Fruit fly (Drosophila melanogaster) whole organism, embryonic: ENCODE measurements around the gene Cka.

Experiments
- CG12155 ChIP-seq: fragments of 200-800 bp; sonication (Bioruptor generic); optimal IDR thresholded peaks from 3 replicates; lab custom pipeline; 2016; ENCODE audit warnings: missing biosample characterization, missing genetic modification characterization
- CG13287 ChIP-seq: fragments of 200-800 bp; sonication (Bioruptor generic); IDR thresholded peaks from 2 replicates; pipeline ENCODE4 v1.3.6; 2022; ENCODE audit warnings: missing biosample characterization, missing genetic modification characterization; ENCODE audit not compliant: partially characterized antibody
- CG14014 ChIP-seq: fragments of 200-800 bp; sonication (Bioruptor generic); IDR thresholded peaks from 2 replicates; pipeline ENCODE4 v1.3.6; 2022; ENCODE audit warnings: missing biosample characterization, missing genetic modification characterization
- CG14860 ChIP-seq: fragments of 200-800 bp; sonication (Bioruptor generic); IDR thresholded peaks from 3 replicates; pipeline ENCODE4 v1.3.6; 2022; ENCODE audit warnings: missing biosample characterization, missing genetic modification characterization; ENCODE audit not compliant: partially characterized antibody
- CG1602 ChIP-seq: fragments of 200-800 bp; sonication (Bioruptor generic); optimal IDR thresholded peaks from 3 replicates; lab custom pipeline; 2016; ENCODE audit warnings: missing biosample characterization, missing genetic modification characterization
- CG16815 ChIP-seq: fragments of 200-800 bp; sonication (Bioruptor generic); optimal IDR thresholded peaks from 3 replicates; lab custom pipeline; 2017; ENCODE audit warnings: missing biosample characterization, mild to moderate bottlenecking, missing genetic modification characterization
- CG18599 ChIP-seq: fragments of 200-800 bp; sonication (Bioruptor generic); optimal IDR thresholded peaks from 3 replicates; lab custom pipeline; 2017; ENCODE audit warnings: missing biosample characterization, missing genetic modification characterization, mild to moderate bottlenecking, moderate library complexity, missing genetic modification reagents
- CG2199 ChIP-seq: fragments of 200-800 bp; sonication (Bioruptor generic); IDR thresholded peaks from 3 replicates; pipeline ENCODE4 v1.3.6; 2022; ENCODE audit warnings: missing biosample characterization, missing genetic modification characterization
- CG2202 ChIP-seq: fragments of 200-800 bp; sonication (Bioruptor generic); optimal IDR thresholded peaks from 2 replicates; lab custom pipeline; 2018; ENCODE audit warnings: missing biosample characterization, mild to moderate bottlenecking, missing genetic modification characterization
- CG31224 ChIP-seq: fragments of 200-800 bp; sonication (Bioruptor generic); IDR thresholded peaks from 2 replicates; pipeline ENCODE4 v1.3.6; 2022; ENCODE audit warnings: missing biosample characterization, missing genetic modification characterization
- CG3281 ChIP-seq: fragments of 200-800 bp; sonication (Bioruptor generic); optimal IDR thresholded peaks from 3 replicates; lab custom pipeline; 2017; ENCODE audit warnings: missing biosample characterization, mild to moderate bottlenecking, missing genetic modification characterization
- CG33213 ChIP-seq: fragments of 200-800 bp; sonication (Bioruptor generic); optimal IDR thresholded peaks from 3 replicates; lab custom pipeline; 2016; ENCODE audit warnings: missing biosample characterization, missing genetic modification characterization
- CG34224 ChIP-seq: fragments of 200-800 bp; sonication (Bioruptor generic); IDR thresholded peaks from 3 replicates; pipeline ENCODE4 v1.3.6; 2022; ENCODE audit warnings: missing biosample characterization, missing genetic modification characterization; ENCODE audit not compliant: partially characterized antibody
- CG6254 ChIP-seq: fragments of 200-800 bp; sonication (Bioruptor generic); optimal IDR thresholded peaks from 3 replicates; lab custom pipeline; 2017; ENCODE audit warnings: mild to moderate bottlenecking, missing biosample characterization, missing genetic modification reagents, missing genetic modification characterization
- CG7963 ChIP-seq: fragments of 200-800 bp; sonication (Bioruptor generic); IDR thresholded peaks from 3 replicates; pipeline ENCODE4 v1.3.6; 2022; ENCODE audit warnings: missing biosample characterization, missing genetic modification characterization; ENCODE audit not compliant: partially characterized antibody
- CG9932 ChIP-seq: fragments of 200-800 bp; sonication (Bioruptor generic); IDR thresholded peaks from 2 replicates; pipeline ENCODE4 v1.3.6; 2022; ENCODE audit warnings: missing biosample characterization, missing genetic modification characterization
- CrebB ChIP-seq: fragments of 200-800 bp; sonication (Bioruptor generic); optimal IDR thresholded peaks from 3 replicates; lab custom pipeline; 2018; ENCODE audit warnings: missing biosample characterization, mild to moderate bottlenecking, missing genetic modification characterization
- Dll ChIP-seq: fragments of 200-800 bp; sonication (Bioruptor generic); IDR thresholded peaks from 4 replicates; pipeline ENCODE4 v1.3.6; 2022; ENCODE audit warnings: missing biosample characterization, missing genetic modification characterization; ENCODE audit not compliant: partially characterized antibody
- Fer3 ChIP-seq: fragments of 200-800 bp; sonication (Bioruptor generic); optimal IDR thresholded peaks from 2 replicates; lab custom pipeline; 2018; ENCODE audit warnings: missing biosample characterization, mild to moderate bottlenecking, missing genetic modification characterization, moderate library complexity
- H2.0 ChIP-seq: fragments of 200-800 bp; sonication (Bioruptor generic); IDR thresholded peaks from 2 replicates; pipeline ENCODE4 v1.3.6; 2022; ENCODE audit warnings: missing biosample characterization, missing genetic modification characterization
- Hr51 ChIP-seq, 2 experiments: fragments of 200-800 bp; sonication (Bioruptor generic); optimal IDR thresholded peaks; 2 replicates in 1 of 2; 3 replicates in 1 of 2; lab custom pipeline; 2016 to 2018; ENCODE audit warnings: missing biosample characterization in 2 of 2, missing genetic modification characterization in 2 of 2, mild to moderate bottlenecking in 1 of 2, moderate library complexity in 1 of 2
- Lim3 ChIP-seq: fragments of 200-800 bp; sonication (Bioruptor generic); IDR thresholded peaks from 2 replicates; pipeline ENCODE4 v1.3.6; 2022; ENCODE audit warnings: missing biosample characterization, missing genetic modification characterization
- Med ChIP-seq: fragments of 200-800 bp; sonication (Bioruptor generic); peaks from one replicate; lab custom pipeline; 2016; ENCODE audit warnings: missing biosample characterization, missing genetic modification characterization, mild to moderate bottlenecking, inconsistent platforms, moderate library complexity
- Pdp1 ChIP-seq, 2 experiments: fragments of 200-800 bp; sonication (Bioruptor generic); optimal IDR thresholded peaks; 3 replicates each; lab custom pipeline; 2016; ENCODE audit warnings: missing biosample characterization in 2 of 2, missing genetic modification characterization in 2 of 2, mild to moderate bottlenecking in 1 of 2, moderate library complexity in 1 of 2
- Scr ChIP-seq: fragments of 200-800 bp; sonication (Bioruptor generic); IDR thresholded peaks from 2 replicates; pipeline ENCODE4 v1.3.6; 2022; ENCODE audit warnings: missing biosample characterization, missing genetic modification characterization; ENCODE audit not compliant: partially characterized antibody
- Sry-δ ChIP-seq: fragments of 200-800 bp; sonication (Bioruptor generic); optimal IDR thresholded peaks from 2 replicates; lab custom pipeline; 2016; ENCODE audit warnings: missing biosample characterization, missing genetic modification characterization
- Ssrp ChIP-seq: fragments of 200-800 bp; sonication (Bioruptor generic); optimal IDR thresholded peaks from 2 replicates; lab custom pipeline; 2018; ENCODE audit warnings: missing biosample characterization, mild to moderate bottlenecking, missing genetic modification characterization, moderate library complexity
- ac ChIP-seq: fragments of 200-800 bp; sonication (Bioruptor generic); optimal IDR thresholded peaks from 3 replicates; lab custom pipeline; 2017; ENCODE audit warnings: missing biosample characterization, mild to moderate bottlenecking, missing genetic modification characterization
- amos ChIP-seq: fragments of 200-800 bp; sonication (Bioruptor generic); IDR thresholded peaks from 2 replicates; pipeline ENCODE4 v1.3.6; 2022; ENCODE audit warnings: missing biosample characterization, missing genetic modification characterization; ENCODE audit not compliant: partially characterized antibody
- bbx ChIP-seq: fragments of 200-800 bp; sonication (Bioruptor generic); IDR thresholded peaks from 2 replicates; pipeline ENCODE4 v1.3.6; 2022; ENCODE audit warnings: missing biosample characterization, missing genetic modification characterization; ENCODE audit not compliant: partially characterized antibody
- chn ChIP-seq: fragments of 200-800 bp; sonication (Bioruptor generic); optimal IDR thresholded peaks from 2 replicates; lab custom pipeline; 2016; ENCODE audit warnings: missing biosample characterization, missing genetic modification characterization
- crol ChIP-seq: fragments of 200-800 bp; sonication (Bioruptor generic); IDR thresholded peaks from 2 replicates; pipeline ENCODE4 v1.3.6; 2022; ENCODE audit warnings: missing biosample characterization, missing genetic modification characterization
- gcm ChIP-seq: fragments of 200-800 bp; sonication (Bioruptor generic); optimal IDR thresholded peaks from 2 replicates; lab custom pipeline; 2019; ENCODE audit warnings: missing biosample characterization, mild to moderate bottlenecking, missing genetic modification characterization, moderate library complexity
- gro ChIP-seq: fragments of 200-800 bp; sonication (Bioruptor generic); optimal IDR thresholded peaks from 2 replicates; lab custom pipeline; 2016; ENCODE audit warnings: missing biosample characterization, missing genetic modification characterization
- hbn ChIP-seq: fragments of 200-800 bp; sonication (Bioruptor generic); IDR thresholded peaks from 2 replicates; pipeline ENCODE4 v1.3.6; 2022; ENCODE audit warnings: missing biosample characterization, missing genetic modification characterization; ENCODE audit not compliant: partially characterized antibody
- inv ChIP-seq: fragments of 200-800 bp; sonication (Bioruptor generic); IDR thresholded peaks from 2 replicates; pipeline ENCODE4 v1.3.6; 2022; ENCODE audit warnings: missing biosample characterization, missing genetic modification characterization; ENCODE audit not compliant: partially characterized antibody
- jigr1 ChIP-seq: fragments of 200-800 bp; sonication (Bioruptor generic); IDR thresholded peaks from 3 replicates; pipeline ENCODE4 v1.3.6; 2022; ENCODE audit warnings: missing biosample characterization, missing genetic modification characterization
- knrl ChIP-seq: fragments of 200-800 bp; sonication (Bioruptor generic); IDR thresholded peaks from 3 replicates; pipeline ENCODE4 v1.3.6; 2022; ENCODE audit warnings: missing biosample characterization, missing genetic modification characterization; ENCODE audit not compliant: partially characterized antibody
- mld ChIP-seq: fragments of 200-800 bp; sonication (Bioruptor generic); IDR thresholded peaks from 3 replicates; pipeline ENCODE4 v1.3.6; 2022; ENCODE audit warnings: missing biosample characterization, missing genetic modification characterization; ENCODE audit not compliant: partially characterized antibody
- onecut ChIP-seq: fragments of 200-800 bp; sonication (Bioruptor generic); IDR thresholded peaks from 2 replicates; pipeline ENCODE4 v1.3.6; 2022; ENCODE audit warnings: missing biosample characterization, missing genetic modification characterization
- sd ChIP-seq: fragments of 200-800 bp; sonication (Bioruptor generic); optimal IDR thresholded peaks from 3 replicates; lab custom pipeline; 2018; ENCODE audit warnings: missing biosample characterization, mild to moderate bottlenecking, missing genetic modification characterization, moderate library complexity
- sima ChIP-seq: fragments of 200-800 bp; sonication (Bioruptor generic); optimal IDR thresholded peaks from 2 replicates; lab custom pipeline; 2016; ENCODE audit warnings: missing biosample characterization, missing genetic modification characterization
- sob ChIP-seq: fragments of 200-800 bp; sonication (Bioruptor generic); IDR thresholded peaks from 2 replicates; pipeline ENCODE4 v1.3.6; 2022; ENCODE audit warnings: missing biosample characterization, missing genetic modification characterization
- stc ChIP-seq: fragments of 200-800 bp; sonication (Bioruptor generic); IDR thresholded peaks from 2 replicates; pipeline ENCODE4 v1.3.6; 2022; ENCODE audit warnings: missing biosample characterization, missing genetic modification characterization
- tna ChIP-seq: fragments of 200-800 bp; sonication (Bioruptor generic); IDR thresholded peaks from 2 replicates; pipeline ENCODE4 v1.3.6; 2022; ENCODE audit warnings: missing biosample characterization, missing genetic modification characterization; ENCODE audit not compliant: partially characterized antibody
- unc-4 ChIP-seq: fragments of 200-800 bp; sonication (Bioruptor generic); IDR thresholded peaks from 2 replicates; pipeline ENCODE4 v1.3.6; 2022; ENCODE audit warnings: missing biosample characterization, missing genetic modification characterization; ENCODE audit not compliant: partially characterized antibody
- unpg ChIP-seq: fragments of 200-800 bp; sonication (Bioruptor generic); optimal IDR thresholded peaks from 3 replicates; lab custom pipeline; 2018; ENCODE audit warnings: missing biosample characterization, mild to moderate bottlenecking, missing genetic modification characterization, moderate library complexity
- vnd ChIP-seq: fragments of 200-800 bp; sonication (Bioruptor generic); IDR thresholded peaks from 3 replicates; pipeline ENCODE4 v1.3.6; 2022; ENCODE audit warnings: missing biosample characterization, missing genetic modification characterization; ENCODE audit not compliant: partially characterized antibody
- vvl ChIP-seq: fragments of 200-800 bp; sonication (Bioruptor generic); IDR thresholded peaks from 2 replicates; pipeline ENCODE4 v1.3.6; 2022; ENCODE audit warnings: missing biosample characterization, missing genetic modification characterization

Gene Cka

DNA sequence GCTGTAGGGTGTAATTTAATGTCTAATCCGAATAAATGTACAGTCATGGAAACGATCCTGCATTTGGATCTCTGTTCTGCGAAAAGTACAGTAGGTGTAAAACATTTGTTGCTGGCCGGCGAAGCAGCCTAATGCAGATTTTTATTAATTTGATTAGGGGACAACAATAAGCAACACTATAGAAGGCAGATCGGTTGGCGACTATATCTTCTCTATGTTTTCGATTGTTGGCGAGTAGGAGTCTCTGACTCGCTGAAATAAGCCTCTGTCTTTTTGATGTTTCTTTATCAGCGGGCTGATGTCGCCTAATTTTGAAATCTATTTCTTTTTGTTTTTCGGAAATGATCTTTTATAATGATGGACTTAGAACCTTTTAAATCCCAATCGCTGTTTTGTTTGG lies 419 bp upstream of the Cka start:
- TF ChIP-seq Scr (GFP tag; lab: Robert Waterston, UW), result peak; percentile 59
- TF ChIP-seq Sry-δ, result peak; percentile 58
- no peak for TF ChIP-seq Hr51 (GFP tag; optimal IDR thresholded peaks at IDR 0.05; lab: Kevin White, UChicago)
- no peak for TF ChIP-seq Fer3 (tag; lab: Kevin White, UChicago)
- TF ChIP-seq CG13287, result peak; percentile 40
- TF ChIP-seq inv (GFP tag; lab: Robert Waterston, UW), result no peak
- TF ChIP-seq knrl (GFP tag; lab: Robert Waterston, UW), result peak; percentile 17; the same call in 1 of the 3 replicates
- TF ChIP-seq bbx (GFP tag; lab: Robert Waterston, UW), result 0 out of 2 replicates have a peak, but pooled peaks have one; percentile 20
- TF ChIP-seq amos (GFP tag; lab: Robert Waterston, UW), result peak; percentile 43; the same call in 1 of the 2 replicates
- no peak for TF ChIP-seq CG1602 (GFP tag; lab: Kevin White, UChicago)
- no peak for TF ChIP-seq CrebB (tag; lab: Kevin White, UChicago)
- peak; percentile 62 for TF ChIP-seq Med (GFP tag; lab: Kevin White, UChicago)
- TF ChIP-seq CG9932 (GFP tag; lab: Robert Waterston, UW), result peak; percentile 15; the same call in 1 of the 2 replicates
- TF ChIP-seq CG2199 (GFP tag; lab: Robert Waterston, UW), result no peak
- 0 out of 3 replicates have a peak, but pooled peaks have one; percentile 8 for TF ChIP-seq CG34224
- no peak for TF ChIP-seq CG3281
- TF ChIP-seq vnd (GFP tag; lab: Robert Waterston, UW), result no peak
- no peak for TF ChIP-seq onecut
- TF ChIP-seq Dll, result peak; percentile 28; the same call in 1 of the 4 replicates
- peak; percentile 95 for TF ChIP-seq CG12155 (GFP tag; lab: Kevin White, UChicago)
- TF ChIP-seq unc-4 (GFP tag; lab: Robert Waterston, UW), result peak; percentile 37
- TF ChIP-seq CG2202 (tag; lab: Kevin White, UChicago), result no peak
- no peak for TF ChIP-seq CG33213 (GFP tag; lab: Kevin White, UChicago)
- no peak for TF ChIP-seq ac (GFP tag; lab: Kevin White, UChicago)
- TF ChIP-seq H2.0 (GFP tag; lab: Robert Waterston, UW), result no peak
- no peak for TF ChIP-seq tna (GFP tag; lab: Robert Waterston, UW)
- TF ChIP-seq sob, result no peak
- no peak for TF ChIP-seq Lim3 (GFP tag; lab: Robert Waterston, UW)
- TF ChIP-seq stc (GFP tag; lab: Robert Waterston, UW), result peak; percentile 34; the same call in 1 of the 2 replicates

DNA sequence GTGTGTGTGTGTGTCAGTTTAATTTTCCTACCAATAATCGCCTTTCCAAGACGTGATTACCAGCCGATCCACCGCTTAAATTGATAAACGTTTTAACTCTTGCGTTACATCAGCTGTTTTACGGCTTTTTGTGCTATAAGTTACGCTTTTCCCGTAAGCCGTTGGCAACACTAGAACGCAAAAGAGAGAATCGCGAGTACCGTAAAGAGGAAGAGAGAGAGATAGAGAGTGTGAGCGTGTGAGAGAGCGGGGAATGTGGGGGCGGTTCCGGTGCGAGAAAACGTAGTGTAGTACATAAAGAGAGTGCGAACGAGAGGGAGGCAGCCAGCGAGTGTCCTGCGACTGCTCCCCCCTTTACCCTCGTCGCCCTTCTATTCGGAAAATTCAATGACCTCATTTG lies 1.1 kb downstream of the Cka start:
- no peak for TF ChIP-seq unpg (GFP tag; lab: Kevin White, UChicago)
- peak; percentile 96 for TF ChIP-seq crol (GFP tag; lab: Robert Waterston, UW)
- 0 out of 2 replicates have a peak, but pooled peaks have one; percentile 36 for TF ChIP-seq unc-4 (GFP tag; lab: Robert Waterston, UW)
- peak; percentile 5 for TF ChIP-seq gro
- no peak for TF ChIP-seq CG31224 (GFP tag; lab: Robert Waterston, UW)
- no peak for TF ChIP-seq Ssrp (tag; lab: Kevin White, UChicago)
- no peak for TF ChIP-seq gcm (GFP tag; lab: Kevin White, UChicago)
- TF ChIP-seq CG14860 (GFP tag; lab: Robert Waterston, UW), result no peak
- TF ChIP-seq chn, result peak; percentile 8
- no peak for TF ChIP-seq mld (GFP tag; lab: Robert Waterston, UW)
- TF ChIP-seq vvl (GFP tag; lab: Robert Waterston, UW), result no peak
- TF ChIP-seq jigr1 (GFP tag; lab: Robert Waterston, UW), result no peak
- peak; percentile 88 for TF ChIP-seq sd (tag; lab: Kevin White, UChicago)
- TF ChIP-seq CG16815, result no peak
- peak; percentile 9 for TF ChIP-seq CG6254 (GFP tag; lab: Kevin White, UChicago)
- no peak for TF ChIP-seq hbn (GFP tag; lab: Robert Waterston, UW)
- peak; percentile 33 for TF ChIP-seq CG18599
- no peak for TF ChIP-seq CG14014 (GFP tag; lab: Robert Waterston, UW)
- TF ChIP-seq Pdp1 (GFP tag; optimal IDR thresholded peaks at IDR 0.05; lab: Kevin White, UChicago), result peak in 1 of 2 experiments; percentile 29
- no peak for TF ChIP-seq CG7963 (GFP tag; lab: Robert Waterston, UW)
- no peak for TF ChIP-seq sima (GFP tag; lab: Kevin White, UChicago)
